Worm (Caenorhabditis elegans) whole organism, L4 larva: Measurements from ENCODE around the gene cest-8.

ENCODE experiments used
- T20F7.1 ChIP-seq: fragments of 200-800 bp; sonication (Bioruptor generic); optimal IDR thresholded peaks from 2 replicates; lab custom pipeline; 2018; ENCODE audit warnings: mild to moderate bottlenecking, missing genetic modification characterization, missing compliant biosample characterization
- ZK546.5 ChIP-seq, 2 experiments: sonication (generic microtip); optimal IDR thresholded peaks; 2 replicates each; lab custom pipeline; 2017; ENCODE audit warnings: missing biosample characterization in 2 of 2, missing genetic modification characterization in 2 of 2
- aha-1 ChIP-seq: fragments of 150-350 bp; peaks from one replicate; lab custom pipeline; 2014; ENCODE audit warnings: missing biosample characterization, missing genetic modification characterization
- aly-2 ChIP-seq: sonication (generic microtip); optimal IDR thresholded peaks from 2 replicates; lab custom pipeline; 2018; ENCODE audit warnings: missing biosample characterization, missing genetic modification characterization
- ama-1 ChIP-seq: fragments of 150-350 bp; optimal IDR thresholded peaks from 2 replicates; lab custom pipeline; 2014; ENCODE audit warnings: inconsistent platforms, mixed read lengths
- attf-4 ChIP-seq: sonication (generic microtip); optimal IDR thresholded peaks from 3 replicates; lab custom pipeline; 2017; ENCODE audit warnings: missing biosample characterization, missing genetic modification characterization
- ceh-20 ChIP-seq: fragments of 200-800 bp; sonication (Bioruptor generic); IDR thresholded peaks from 2 replicates; pipeline ENCODE4 v1.3.6; 2022; ENCODE audit warnings: missing genetic modification reagents, missing genetic modification characterization, missing compliant biosample characterization
- ceh-28 ChIP-seq: fragments of 150-350 bp; optimal IDR thresholded peaks from 2 replicates; lab custom pipeline; 2014; ENCODE audit warnings: missing biosample characterization, missing genetic modification reagents, missing genetic modification characterization
- ceh-82 ChIP-seq: sonication (generic microtip); optimal IDR thresholded peaks from 2 replicates; lab custom pipeline; 2017; ENCODE audit warnings: missing biosample characterization, missing genetic modification characterization
- ces-1 ChIP-seq: fragments of 150-350 bp; sonication (generic microtip); optimal IDR thresholded peaks from 4 replicates; lab custom pipeline; 2014; ENCODE audit warnings: missing biosample characterization, missing genetic modification reagents, missing genetic modification characterization
- ctbp-1 ChIP-seq: fragments of 200-800 bp; sonication (Bioruptor generic); IDR thresholded peaks from 2 replicates; pipeline ENCODE4 v1.3.6; 2022; ENCODE audit warnings: missing genetic modification reagents, missing genetic modification characterization, missing compliant biosample characterization
- daf-16 ChIP-seq, 3 experiments: sonication (generic microtip); optimal IDR thresholded peaks; 2 replicates each; lab custom pipeline; 2016 to 2017; ENCODE audit warnings: missing genetic modification characterization in 3 of 3, missing genetic modification reagents in 3 of 3, mild to moderate bottlenecking in 2 of 3, missing compliant biosample characterization in 2 of 3, missing biosample characterization in 1 of 3, moderate library complexity in 1 of 3
- dmd-6 ChIP-seq: fragments of 200-800 bp; sonication (Bioruptor generic); IDR thresholded peaks from 2 replicates; pipeline ENCODE4 v1.3.6; 2022; ENCODE audit warnings: missing genetic modification reagents, missing genetic modification characterization, missing compliant biosample characterization
- dmd-8 ChIP-seq: fragments of 200-800 bp; sonication (Bioruptor generic); IDR thresholded peaks from 2 replicates; pipeline ENCODE4 v1.3.6; 2022; ENCODE audit warnings: missing genetic modification characterization, missing compliant biosample characterization
- dpl-1 ChIP-seq: fragments of 150-350 bp; optimal IDR thresholded peaks from 2 replicates; lab custom pipeline; 2014; ENCODE audit warnings: missing biosample characterization, missing genetic modification reagents, missing genetic modification characterization
- duxl-1 ChIP-seq: sonication (generic microtip); optimal IDR thresholded peaks from 2 replicates; lab custom pipeline; 2016; ENCODE audit warnings: mild to moderate bottlenecking, missing genetic modification characterization, moderate library complexity, missing compliant biosample characterization; ENCODE audit not compliant: poor library complexity
- dve-1 ChIP-seq: sonication (generic microtip); optimal IDR thresholded peaks from 2 replicates; lab custom pipeline; 2017; ENCODE audit warnings: antibody characterized with exemption, mild to moderate bottlenecking, missing genetic modification characterization, missing compliant biosample characterization; ENCODE audit not compliant: insufficient read depth
- egl-27 ChIP-seq: sonication (generic microtip); optimal IDR thresholded peaks from 3 replicates; lab custom pipeline; 2017; ENCODE audit warnings: missing biosample characterization, missing genetic modification reagents, missing genetic modification characterization
- fkh-10 ChIP-seq: fragments of 150-350 bp; optimal IDR thresholded peaks from 2 replicates; lab custom pipeline; 2014; ENCODE audit warnings: missing biosample characterization, missing genetic modification reagents, missing genetic modification characterization
- hlh-11 ChIP-seq: fragments of 200-800 bp; sonication (Bioruptor generic); optimal IDR thresholded peaks from 2 replicates; lab custom pipeline; 2018; ENCODE audit warnings: mild to moderate bottlenecking, missing genetic modification characterization, missing compliant biosample characterization
- hlh-30 ChIP-seq: sonication (generic microtip); optimal IDR thresholded peaks from 2 replicates; lab custom pipeline; 2017; ENCODE audit warnings: antibody characterized with exemption, mild to moderate bottlenecking, missing genetic modification characterization, missing compliant biosample characterization; ENCODE audit not compliant: insufficient read depth
- hmg-1.1 ChIP-seq: fragments of 200-800 bp; sonication (Bioruptor generic); IDR thresholded peaks from 2 replicates; pipeline ENCODE4 v1.3.6; 2022; ENCODE audit warnings: missing genetic modification reagents, missing genetic modification characterization, missing compliant biosample characterization
- lim-7 ChIP-seq: fragments of 200-800 bp; sonication (Bioruptor generic); IDR thresholded peaks from 2 replicates; pipeline ENCODE4 v1.3.6; 2022; ENCODE audit warnings: missing genetic modification characterization, missing compliant biosample characterization
- lsy-2 ChIP-seq, 2 experiments: fragments of 150-350 bp in 1 of 2; sonication (generic microtip) in 1 of 2; optimal IDR thresholded peaks; 2 replicates each; lab custom pipeline; 2014 to 2017; ENCODE audit warnings: missing biosample characterization in 2 of 2, missing genetic modification characterization in 2 of 2
- madf-9 ChIP-seq: fragments of 200-800 bp; sonication (Bioruptor generic); conservative IDR thresholded peaks from 2 replicates; pipeline ENCODE4 v1.3.6; 2022; ENCODE audit warnings: missing genetic modification reagents, missing genetic modification characterization, missing compliant biosample characterization
- mdl-1 ChIP-seq, 2 experiments: fragments of 150-350 bp in 1 of 2; sonication (generic microtip) in 1 of 2; optimal IDR thresholded peaks; 2 replicates each; lab custom pipeline; 2014 to 2017; ENCODE audit warnings: missing biosample characterization in 2 of 2, missing genetic modification characterization in 2 of 2
- mep-1 ChIP-seq: fragments of 150-350 bp; sonication (generic microtip); optimal IDR thresholded peaks from 3 replicates; lab custom pipeline; 2014; ENCODE audit warnings: missing biosample characterization, missing genetic modification characterization
- mxl-3 ChIP-seq: fragments of 200-800 bp; sonication (Bioruptor generic); optimal IDR thresholded peaks from 2 replicates; lab custom pipeline; 2018; ENCODE audit warnings: mild to moderate bottlenecking, missing genetic modification characterization, missing compliant biosample characterization
- nhr-25 ChIP-seq: sonication (generic microtip); optimal IDR thresholded peaks from 2 replicates; lab custom pipeline; 2017; ENCODE audit warnings: missing genetic modification characterization, mild to moderate bottlenecking, missing compliant biosample characterization, antibody characterized with exemption, moderate library complexity, borderline replicate concordance; ENCODE audit not compliant: insufficient read depth
- nhr-28 ChIP-seq: fragments of 150-350 bp; optimal IDR thresholded peaks from 2 replicates; lab custom pipeline; 2014; ENCODE audit warnings: missing biosample characterization, missing genetic modification characterization
- nhr-42 ChIP-seq: fragments of 200-800 bp; sonication (Bioruptor generic); IDR thresholded peaks from 2 replicates; pipeline ENCODE4 v1.3.6; 2022; ENCODE audit warnings: missing genetic modification characterization, missing compliant biosample characterization
- nhr-48 ChIP-seq: sonication (generic microtip); optimal IDR thresholded peaks from 2 replicates; lab custom pipeline; 2016; ENCODE audit warnings: mild to moderate bottlenecking, missing genetic modification characterization, missing compliant biosample characterization
- nhr-6 ChIP-seq: fragments of 150-350 bp; optimal IDR thresholded peaks from 2 replicates; lab custom pipeline; 2014; ENCODE audit warnings: missing biosample characterization, missing genetic modification characterization
- nhr-77 ChIP-seq: fragments of 150-350 bp; optimal IDR thresholded peaks from 2 replicates; lab custom pipeline; 2014; ENCODE audit warnings: missing biosample characterization, missing genetic modification characterization
- pha-4 ChIP-seq, 2 experiments: fragments of 150-350 bp in 1 of 2; fragments of 200-800 bp in 1 of 2; sonication (Bioruptor generic) in 1 of 2; IDR thresholded peaks in 1 of 2; optimal IDR thresholded peaks in 1 of 2; 2 replicates each; pipeline versions ENCODE4 v1.3.6 to Lab custom; 2014 to 2022; ENCODE audit warnings: missing genetic modification characterization in 2 of 2, missing genetic modification reagents in 2 of 2, missing biosample characterization in 1 of 2, missing compliant biosample characterization in 1 of 2
- php-3 ChIP-seq: fragments of 200-800 bp; sonication (Bioruptor generic); IDR thresholded peaks from 2 replicates; pipeline ENCODE4 v1.3.6; 2022; ENCODE audit warnings: missing genetic modification reagents, missing genetic modification characterization, missing compliant biosample characterization
- rbr-2 ChIP-seq: sonication (generic microtip); optimal IDR thresholded peaks from 2 replicates; lab custom pipeline; 2016; ENCODE audit warnings: missing genotype, missing genetic modification characterization, missing compliant biosample characterization
- sdz-12 ChIP-seq: fragments of 200-800 bp; sonication (Bioruptor generic); optimal IDR thresholded peaks from 2 replicates; lab custom pipeline; 2018; ENCODE audit warnings: mild to moderate bottlenecking, missing genetic modification characterization, missing compliant biosample characterization
- skn-1 ChIP-seq: fragments of 150-350 bp; optimal IDR thresholded peaks from 2 replicates; lab custom pipeline; 2014; ENCODE audit warnings: missing biosample characterization, missing genetic modification characterization
- snpc-4 ChIP-seq: fragments of 150-350 bp; optimal IDR thresholded peaks from 2 replicates; lab custom pipeline; 2014; ENCODE audit warnings: missing biosample characterization, missing genetic modification characterization
- tra-1 ChIP-seq: fragments of 200-800 bp; sonication (Bioruptor generic); IDR thresholded peaks from 2 replicates; pipeline ENCODE4 v1.3.6; 2022; ENCODE audit warnings: missing genetic modification reagents, missing genetic modification characterization, missing compliant biosample characterization
- unc-62 ChIP-seq, 3 experiments: fragments of 150-350 bp in 1 of 3; sonication (generic microtip); optimal IDR thresholded peaks in 2 of 3; peaks in 1 of 3; 1 replicate in 1 of 3; 2 replicates in 2 of 3; lab custom pipeline; 2014 to 2017; ENCODE audit warnings: missing biosample characterization in 3 of 3, missing genetic modification characterization in 3 of 3, missing genetic modification reagents in 3 of 3, missing genotype in 1 of 3
- zfp-2 ChIP-seq: sonication (generic microtip); optimal IDR thresholded peaks from 2 replicates; lab custom pipeline; 2016; ENCODE audit warnings: mild to moderate bottlenecking, missing genetic modification characterization, missing compliant biosample characterization

The cest-8 gene

DNA sequence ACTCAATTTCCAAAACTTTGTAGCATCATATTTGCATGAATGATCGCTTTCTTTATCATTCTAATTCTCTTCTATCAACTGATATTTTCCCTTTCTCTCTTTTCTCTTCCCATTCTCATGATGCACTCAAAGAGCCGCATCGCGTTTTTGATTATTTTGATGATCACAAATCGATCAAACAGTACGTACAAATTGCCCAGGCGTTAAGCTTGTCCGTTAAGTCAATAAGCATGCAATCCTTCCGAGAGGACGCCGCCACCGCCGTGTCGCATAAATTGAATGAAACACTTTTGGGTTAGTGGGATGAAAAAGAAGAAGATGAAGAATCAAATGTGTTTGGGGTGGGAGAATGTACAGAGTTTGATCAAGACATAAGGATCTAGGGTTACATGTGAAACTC, 37.9 kb upstream of the cest-8 start:
- peak; percentile 41 for TF ChIP-seq hlh-11 (tag; lab: Kevin White, UChicago)
- no peak for TF ChIP-seq duxl-1 (tag; lab: Kevin White, UChicago)
- TF ChIP-seq lsy-2 (tag; optimal IDR thresholded peaks at IDR 0.05; lab: Kevin White, UChicago) = no peak
- TF ChIP-seq ZK546.5 (tag; optimal IDR thresholded peaks at IDR 0.05; lab: Kevin White, UChicago) = no peak
- 0 out of 2 replicates have a peak, but pooled peaks have one; percentile 30 for TF ChIP-seq dmd-6 (GFP tag; lab: Robert Waterston, UW)
- peak; percentile 12 for TF ChIP-seq nhr-25 (tag; lab: Kevin White, UChicago)
- peak; percentile 57 for TF ChIP-seq dve-1 (tag; lab: Kevin White, UChicago)
- TF ChIP-seq fkh-10 (GFP tag; lab: Kevin White, UChicago) = no peak
- no peak for TF ChIP-seq egl-27 (tag; lab: Kevin White, UChicago)
- no peak for TF ChIP-seq dpl-1
- peak; percentile 25 for TF ChIP-seq hlh-30 (tag; lab: Kevin White, UChicago)
- TF ChIP-seq snpc-4 = no peak
- TF ChIP-seq nhr-28 = peak; percentile 11
- no peak for TF ChIP-seq daf-16 (GFP tag; optimal IDR thresholded peaks at IDR 0.05; lab: Kevin White, UChicago)
- TF ChIP-seq daf-16 (tag; optimal IDR thresholded peaks at IDR 0.05; lab: Kevin White, UChicago) = peak; percentile 13

ce11 chrX:12182684-12183477, 36.6 kb upstream of the cest-8 start:
- no peak for TF ChIP-seq aly-2 (tag; lab: Kevin White, UChicago)
- TF ChIP-seq ama-1 (lab: Kevin White, UChicago) = no peak
- TF ChIP-seq nhr-25 (tag; lab: Kevin White, UChicago) = no peak
- TF ChIP-seq mxl-3 = peak; percentile 16
- peak; percentile 12 for TF ChIP-seq hlh-11 (tag; lab: Kevin White, UChicago)
- TF ChIP-seq mdl-1 (tag; optimal IDR thresholded peaks at IDR 0.05; lab: Kevin White, UChicago) = peak in 1 of 2 experiments; percentile 31
- no peak for TF ChIP-seq sdz-12 (GFP tag; lab: Kevin White, UChicago)
- TF ChIP-seq unc-62 (GFP tag; optimal IDR thresholded peaks at IDR 0.05 in 1 of 2; lab: Kevin White, UChicago) = peak in 1 of 2 experiments; percentile 97
- TF ChIP-seq unc-62 (tag; optimal IDR thresholded peaks at IDR 0.05; lab: Kevin White, UChicago) = no peak
- peak; percentile 28; the same call in 1 of the 2 replicates for TF ChIP-seq dmd-6 (GFP tag; lab: Robert Waterston, UW)
- TF ChIP-seq pha-4 (GFP tag; IDR thresholded peaks at IDR 0.05; lab: Robert Waterston, UW) = no peak
- TF ChIP-seq pha-4 (tag; optimal IDR thresholded peaks at IDR 0.05; lab: Kevin White, UChicago) = no peak
- no peak for TF ChIP-seq attf-4
- no peak for TF ChIP-seq hmg-1.1 (GFP tag; lab: Robert Waterston, UW)
- no peak for TF ChIP-seq nhr-48
- peak; percentile 16 for TF ChIP-seq rbr-2 (tag; lab: Kevin White, UChicago)
- peak; percentile 78 for TF ChIP-seq aha-1 (tag; lab: Kevin White, UChicago)
- TF ChIP-seq tra-1 = 0 out of 2 replicates have a peak, but pooled peaks have one; percentile 13
- TF ChIP-seq snpc-4 = no peak
- TF ChIP-seq dmd-8 (GFP tag; lab: Robert Waterston, UW) = no peak
- TF ChIP-seq hlh-30 (tag; lab: Kevin White, UChicago) = peak; percentile 29
- TF ChIP-seq ctbp-1 = no peak
- no peak for TF ChIP-seq daf-16 (GFP tag; optimal IDR thresholded peaks at IDR 0.05; lab: Kevin White, UChicago)
- TF ChIP-seq daf-16 (tag; optimal IDR thresholded peaks at IDR 0.05; lab: Kevin White, UChicago) = no peak

ce11 chrX:12184393-12184792, 35.1 kb upstream of the cest-8 start:
- TF ChIP-seq nhr-6 (tag; lab: Kevin White, UChicago) = no peak
- no peak for TF ChIP-seq madf-9 (GFP tag; lab: Robert Waterston, UW)
- TF ChIP-seq hlh-11 (tag; lab: Kevin White, UChicago) = no peak
- TF ChIP-seq daf-16 (GFP tag; optimal IDR thresholded peaks at IDR 0.05; lab: Kevin White, UChicago) = no peak
- no peak for TF ChIP-seq daf-16 (tag; optimal IDR thresholded peaks at IDR 0.05; lab: Kevin White, UChicago)
- TF ChIP-seq ceh-20 (GFP tag; lab: Robert Waterston, UW) = no peak
- TF ChIP-seq lsy-2 (tag; optimal IDR thresholded peaks at IDR 0.05; lab: Kevin White, UChicago) = peak in 1 of 2 experiments; percentile 13
- TF ChIP-seq zfp-2 (tag; lab: Kevin White, UChicago) = no peak
- TF ChIP-seq tra-1 = no peak
- TF ChIP-seq php-3 (GFP tag; lab: Robert Waterston, UW) = no peak
- no peak for TF ChIP-seq mep-1 (tag; lab: Kevin White, UChicago)
- peak; percentile 27 for TF ChIP-seq fkh-10 (GFP tag; lab: Kevin White, UChicago)
- peak; percentile 73 for TF ChIP-seq ces-1 (GFP tag; lab: Kevin White, UChicago)
- no peak for TF ChIP-seq T20F7.1 (GFP tag; lab: Kevin White, UChicago)
- TF ChIP-seq nhr-42 (GFP tag; lab: Robert Waterston, UW) = no peak
- no peak for TF ChIP-seq ceh-28
- no peak for TF ChIP-seq ceh-82 (tag; lab: Kevin White, UChicago)
- TF ChIP-seq nhr-77 (tag; lab: Kevin White, UChicago) = no peak
- TF ChIP-seq mxl-3 = no peak
- no peak for TF ChIP-seq lim-7 (GFP tag; lab: Robert Waterston, UW)
- no peak for TF ChIP-seq skn-1 (tag; lab: Kevin White, UChicago)
